Fruit fly (Drosophila melanogaster) whole organism, embryonic: Measurements from ENCODE around the gene eas.

ENCODE experiments used
- Blimp-1 ChIP-seq: fragments of 200-800 bp; sonication (Bioruptor generic); optimal IDR thresholded peaks from 3 replicates; lab custom pipeline; 2018; ENCODE audit warnings: missing biosample characterization, missing genetic modification characterization, mild to moderate bottlenecking, moderate library complexity, missing genetic modification reagents
- C15 ChIP-seq: fragments of 200-800 bp; sonication (Bioruptor generic); IDR thresholded peaks from 3 replicates; pipeline ENCODE4 v1.3.6; 2022; ENCODE audit warnings: missing biosample characterization, missing genetic modification characterization
- CG11247 ChIP-seq: fragments of 200-800 bp; sonication (Bioruptor generic); IDR thresholded peaks from 2 replicates; pipeline ENCODE4 v1.3.6; 2022; ENCODE audit warnings: missing biosample characterization, missing genetic modification characterization
- CG11504 ChIP-seq: fragments of 200-800 bp; sonication (Bioruptor generic); optimal IDR thresholded peaks from 3 replicates; lab custom pipeline; 2019; ENCODE audit warnings: missing biosample characterization, mild to moderate bottlenecking, missing genetic modification characterization, moderate library complexity
- CG11695 ChIP-seq: fragments of 200-800 bp; sonication (Bioruptor generic); IDR thresholded peaks from 3 replicates; pipeline ENCODE4 v1.3.6; 2022; ENCODE audit warnings: missing biosample characterization, missing genetic modification characterization
- CG13296 ChIP-seq: fragments of 200-800 bp; sonication (Bioruptor generic); optimal IDR thresholded peaks from 3 replicates; lab custom pipeline; 2018; ENCODE audit warnings: missing biosample characterization, mild to moderate bottlenecking, missing genetic modification characterization
- CG15514 ChIP-seq: fragments of 200-800 bp; sonication (Bioruptor generic); optimal IDR thresholded peaks from 3 replicates; lab custom pipeline; 2017; ENCODE audit warnings: missing biosample characterization, missing genetic modification characterization, mild to moderate bottlenecking, moderate library complexity, missing genetic modification reagents
- CG16863 ChIP-seq: fragments of 200-800 bp; sonication (Bioruptor generic); optimal IDR thresholded peaks from 3 replicates; lab custom pipeline; 2016; ENCODE audit warnings: missing biosample characterization, missing genetic modification characterization
- CG18262 ChIP-seq: fragments of 200-800 bp; optimal IDR thresholded peaks from 3 replicates; lab custom pipeline; 2019; ENCODE audit warnings: missing biosample characterization, mild to moderate bottlenecking, missing genetic modification characterization, moderate library complexity
- CG31441 ChIP-seq: fragments of 200-800 bp; sonication (Bioruptor generic); IDR thresholded peaks from 2 replicates; pipeline ENCODE4 v1.3.6; 2022; ENCODE audit warnings: missing biosample characterization, missing genetic modification characterization
- CG5180 ChIP-seq: fragments of 200-800 bp; sonication (Bioruptor generic); optimal IDR thresholded peaks from 3 replicates; lab custom pipeline; 2017; ENCODE audit warnings: missing biosample characterization, missing genetic modification characterization, mild to moderate bottlenecking, moderate library complexity, missing genetic modification reagents
- CG5953 ChIP-seq: fragments of 200-800 bp; sonication (Bioruptor generic); IDR thresholded peaks from 2 replicates; pipeline ENCODE4 v1.3.6; 2022; ENCODE audit warnings: missing biosample characterization, missing genetic modification characterization
- CG7556 ChIP-seq: fragments of 200-800 bp; sonication (Bioruptor generic); optimal IDR thresholded peaks from 2 replicates; lab custom pipeline; 2017; ENCODE audit warnings: missing biosample characterization, mild to moderate bottlenecking, missing genetic modification characterization
- CG8089 ChIP-seq: fragments of 200-800 bp; sonication (Bioruptor generic); optimal IDR thresholded peaks from 3 replicates; lab custom pipeline; 2016; ENCODE audit warnings: missing biosample characterization, missing genetic modification characterization
- CG8924 ChIP-seq: fragments of 200-800 bp; optimal IDR thresholded peaks from 3 replicates; lab custom pipeline; 2019; ENCODE audit warnings: missing biosample characterization, mild to moderate bottlenecking, missing genetic modification characterization, moderate library complexity
- CG9727 ChIP-seq: fragments of 200-800 bp; sonication (Bioruptor generic); optimal IDR thresholded peaks from 3 replicates; lab custom pipeline; 2017; ENCODE audit warnings: missing biosample characterization, mild to moderate bottlenecking, missing genetic modification characterization
- CG9817 ChIP-seq: fragments of 200-800 bp; sonication (Bioruptor generic); optimal IDR thresholded peaks from 2 replicates; lab custom pipeline; 2018; ENCODE audit warnings: missing biosample characterization, mild to moderate bottlenecking, missing genetic modification characterization, moderate library complexity
- Camta ChIP-seq: fragments of 200-800 bp; sonication (Bioruptor generic); optimal IDR thresholded peaks from 2 replicates; lab custom pipeline; 2016; ENCODE audit warnings: missing biosample characterization, missing genetic modification characterization
- CkIIα-i1 ChIP-seq: fragments of 200-800 bp; sonication (Bioruptor generic); IDR thresholded peaks from 2 replicates; pipeline ENCODE4 v1.3.6; 2022; ENCODE audit warnings: missing biosample characterization, missing genetic modification characterization
- E2f1 ChIP-seq: fragments of 200-800 bp; sonication (Bioruptor generic); IDR thresholded peaks from 2 replicates; pipeline ENCODE4 v1.3.6; 2022; ENCODE audit warnings: missing biosample characterization, missing genetic modification characterization
- Fer1 ChIP-seq: fragments of 200-800 bp; sonication (Bioruptor generic); optimal IDR thresholded peaks from 2 replicates; lab custom pipeline; 2017; ENCODE audit warnings: missing biosample characterization, mild to moderate bottlenecking, missing genetic modification characterization
- HLH3B ChIP-seq: fragments of 200-800 bp; sonication (Bioruptor generic); IDR thresholded peaks from 2 replicates; pipeline ENCODE4 v1.3.6; 2022; ENCODE audit warnings: missing biosample characterization, missing genetic modification characterization
- HLHmδ ChIP-seq: fragments of 200-800 bp; sonication (Bioruptor generic); optimal IDR thresholded peaks from 2 replicates; lab custom pipeline; 2018; ENCODE audit warnings: missing biosample characterization, mild to moderate bottlenecking, missing genetic modification characterization, moderate library complexity
- Pdp1 ChIP-seq, 2 experiments: fragments of 200-800 bp; sonication (Bioruptor generic); optimal IDR thresholded peaks; 3 replicates each; lab custom pipeline; 2016; ENCODE audit warnings: missing biosample characterization in 2 of 2, missing genetic modification characterization in 2 of 2, mild to moderate bottlenecking in 1 of 2, moderate library complexity in 1 of 2
- Stat92E ChIP-seq, 3 experiments: fragments of >200 bp in 2 of 3; fragments of 200-800 bp in 1 of 3; sonication (Bioruptor generic) in 1 of 3; optimal IDR thresholded peaks; 2 replicates each; lab custom pipeline; 2017 to 2019; ENCODE audit warnings: missing biosample characterization in 3 of 3, missing genetic modification characterization in 3 of 3, mild to moderate bottlenecking in 1 of 3, moderate library complexity in 1 of 3
- YL-1 ChIP-seq: fragments of 200-800 bp; sonication (Bioruptor generic); optimal IDR thresholded peaks from 3 replicates; lab custom pipeline; 2017; ENCODE audit warnings: missing biosample characterization, mild to moderate bottlenecking, missing genetic modification characterization
- ab ChIP-seq: fragments of 200-800 bp; sonication (Bioruptor generic); optimal IDR thresholded peaks from 2 replicates; lab custom pipeline; 2016; ENCODE audit warnings: missing biosample characterization, missing genetic modification characterization
- al ChIP-seq: fragments of 200-800 bp; sonication (Bioruptor generic); IDR thresholded peaks from 2 replicates; pipeline ENCODE4 v1.3.6; 2022; ENCODE audit warnings: missing biosample characterization, missing genetic modification characterization
- chif ChIP-seq, 2 experiments: fragments of 200-800 bp; sonication (Bioruptor generic); optimal IDR thresholded peaks; 3 replicates each; lab custom pipeline; 2016; ENCODE audit warnings: missing biosample characterization in 2 of 2, missing genetic modification characterization in 2 of 2
- chn ChIP-seq: fragments of 200-800 bp; sonication (Bioruptor generic); optimal IDR thresholded peaks from 2 replicates; lab custom pipeline; 2016; ENCODE audit warnings: missing biosample characterization, missing genetic modification characterization
- en ChIP-seq: fragments of 200-800 bp; sonication (Bioruptor generic); optimal IDR thresholded peaks from 2 replicates; lab custom pipeline; 2016; ENCODE audit warnings: missing biosample characterization, missing genetic modification characterization
- exex ChIP-seq: fragments of 200-800 bp; sonication (Bioruptor generic); optimal IDR thresholded peaks from 4 replicates; lab custom pipeline; 2018; ENCODE audit warnings: missing biosample characterization, mild to moderate bottlenecking, missing genetic modification characterization, moderate library complexity
- hbn ChIP-seq: fragments of 200-800 bp; sonication (Bioruptor generic); IDR thresholded peaks from 2 replicates; pipeline ENCODE4 v1.3.6; 2022; ENCODE audit warnings: missing biosample characterization, missing genetic modification characterization; ENCODE audit not compliant: partially characterized antibody
- her ChIP-seq: fragments of 200-800 bp; sonication (Bioruptor generic); optimal IDR thresholded peaks from 2 replicates; lab custom pipeline; 2016; ENCODE audit warnings: missing biosample characterization, missing genetic modification characterization
- jumu ChIP-seq: fragments of 200-800 bp; sonication (Bioruptor generic); optimal IDR thresholded peaks from 3 replicates; lab custom pipeline; 2016; ENCODE audit warnings: missing biosample characterization, missing genetic modification characterization
- lbe ChIP-seq: fragments of 200-800 bp; sonication (Bioruptor generic); optimal IDR thresholded peaks from 2 replicates; lab custom pipeline; 2016; ENCODE audit warnings: missing biosample characterization, mild to moderate bottlenecking, missing genetic modification characterization
- lola ChIP-seq, 3 experiments: fragments of >200 bp in 2 of 3; fragments of 200-800 bp in 1 of 3; sonication (Bioruptor generic) in 1 of 3; optimal IDR thresholded peaks; 2 replicates each; lab custom pipeline; 2017 to 2019; ENCODE audit warnings: missing biosample characterization in 3 of 3, missing genetic modification characterization in 3 of 3, mild to moderate bottlenecking in 1 of 3, moderate library complexity in 1 of 3
- lov ChIP-seq, 2 experiments: fragments of 200-800 bp in 1 of 2; fragments of >200 bp in 1 of 2; sonication (Bioruptor generic) in 1 of 2; IDR thresholded peaks in 1 of 2; optimal IDR thresholded peaks in 1 of 2; 2 replicates in 1 of 2; 3 replicates in 1 of 2; pipeline versions ENCODE4 v1.3.6 to Lab custom; 2017 to 2022; ENCODE audit warnings: missing biosample characterization in 1 of 2, missing genetic modification characterization in 1 of 2
- maf-S ChIP-seq: fragments of 200-800 bp; sonication (Bioruptor generic); optimal IDR thresholded peaks from 2 replicates; lab custom pipeline; 2016; ENCODE audit warnings: missing biosample characterization, missing genetic modification characterization
- mirr ChIP-seq: fragments of 200-800 bp; sonication (Bioruptor generic); optimal IDR thresholded peaks from 3 replicates; lab custom pipeline; 2018; ENCODE audit warnings: missing biosample characterization, mild to moderate bottlenecking, missing genetic modification characterization
- odd ChIP-seq: fragments of 200-800 bp; sonication (Bioruptor generic); optimal IDR thresholded peaks from 2 replicates; lab custom pipeline; 2017; ENCODE audit warnings: missing biosample characterization, mild to moderate bottlenecking, missing genetic modification characterization
- p53 ChIP-seq: fragments of 200-800 bp; sonication (Bioruptor generic); optimal IDR thresholded peaks from 2 replicates; lab custom pipeline; 2016; ENCODE audit warnings: missing biosample characterization, missing genetic modification characterization
- pan ChIP-seq, 4 experiments: fragments of >200 bp in 3 of 4; fragments of 200-800 bp in 1 of 4; sonication (Bioruptor generic) in 1 of 4; optimal IDR thresholded peaks in 3 of 4; IDR thresholded peaks in 1 of 4; 2 replicates each; pipeline versions ENCODE4 v1.3.6 to Lab custom; 2017 to 2022; ENCODE audit warnings: missing biosample characterization in 2 of 4, missing genetic modification characterization in 2 of 4, mixed read lengths in 1 of 4
- pb ChIP-seq: fragments of 200-800 bp; sonication (Bioruptor generic); optimal IDR thresholded peaks from 3 replicates; lab custom pipeline; 2016; ENCODE audit warnings: missing biosample characterization, missing genetic modification characterization
- salm ChIP-seq: fragments of 200-800 bp; sonication (Bioruptor generic); optimal IDR thresholded peaks from 2 replicates; lab custom pipeline; 2018; ENCODE audit warnings: missing biosample characterization, mild to moderate bottlenecking, missing genetic modification characterization
- stc ChIP-seq: fragments of 200-800 bp; sonication (Bioruptor generic); IDR thresholded peaks from 2 replicates; pipeline ENCODE4 v1.3.6; 2022; ENCODE audit warnings: missing biosample characterization, missing genetic modification characterization
- stwl ChIP-seq: fragments of 200-800 bp; sonication (Bioruptor generic); optimal IDR thresholded peaks from 3 replicates; lab custom pipeline; 2018; ENCODE audit warnings: missing biosample characterization, mild to moderate bottlenecking, missing genetic modification characterization, moderate library complexity
- sug ChIP-seq: fragments of 200-800 bp; optimal IDR thresholded peaks from 2 replicates; lab custom pipeline; 2019; ENCODE audit warnings: missing biosample characterization, mild to moderate bottlenecking, missing genetic modification characterization, moderate library complexity
- yki ChIP-seq: fragments of >200 bp; optimal IDR thresholded peaks from 3 replicates; lab custom pipeline; 2018

The eas gene

dm6 chrX:16278783-16279182 lies 655 bp downstream of the eas start (continued):
- TF ChIP-seq chif (GFP tag; optimal IDR thresholded peaks at IDR 0.05; lab: Kevin White, UChicago) (peak; percentile 59 to 78), Blimp-1 (GFP tag; lab: Kevin White, UChicago) (peak; percentile 87), HLH3B (GFP tag; lab: Robert Waterston, UW) (peak; percentile 85), her (peak; percentile 16), yki (lab: Kevin White, UChicago) (no peak), CG11695 (GFP tag; lab: Robert Waterston, UW) (peak; percentile 85), CG11504 (tag; lab: Kevin White, UChicago) (peak; percentile 82), ab (GFP tag; lab: Kevin White, UChicago) (no peak), stc (GFP tag; lab: Robert Waterston, UW) (peak; percentile 85), salm (tag; lab: Kevin White, UChicago) (peak; percentile 82), pb (peak; percentile 27), YL-1 (GFP tag; lab: Kevin White, UChicago) (peak; percentile 51), exex (tag; lab: Kevin White, UChicago) (peak; percentile 34), Camta (GFP tag; lab: Kevin White, UChicago) (no peak), Fer1 (GFP tag; lab: Kevin White, UChicago) (peak; percentile 87), odd (GFP tag; lab: Kevin White, UChicago) (peak; percentile 81), maf-S (GFP tag; lab: Kevin White, UChicago) (no peak), stwl (tag; lab: Kevin White, UChicago) (peak; percentile 12), E2f1 (GFP tag; lab: Robert Waterston, UW) (peak; percentile 81), CG8089 (GFP tag; lab: Kevin White, UChicago) (peak; percentile 16), chn (GFP tag; lab: Kevin White, UChicago) (peak; percentile 52), CG16863 (GFP tag; lab: Kevin White, UChicago) (peak; percentile 75), lbe (GFP tag; lab: Kevin White, UChicago) (peak; percentile 53), CG11247 (GFP tag; lab: Robert Waterston, UW) (peak; percentile 72), hbn (no peak), lola (GFP tag; optimal IDR thresholded peaks at IDR 0.05; lab: Kevin White, UChicago) (peak in 1 of 3 experiments; percentile 86), Pdp1 (GFP tag; optimal IDR thresholded peaks at IDR 0.05; lab: Kevin White, UChicago) (peak; percentile 18 to 41), HLHmδ (GFP tag; lab: Kevin White, UChicago) (no peak), CkIIα-i1 (GFP tag; lab: Robert Waterston, UW) (no peak), al (peak; percentile 38; the same call in 1 of the 2 replicates), CG31441 (GFP tag; lab: Robert Waterston, UW) (peak; percentile 60), mirr (GFP tag; lab: Kevin White, UChicago) (peak; percentile 71), CG8924 (tag; lab: Kevin White, UChicago) (peak; percentile 87), CG9817 (peak; percentile 83), CG13296 (GFP tag; lab: Kevin White, UChicago) (peak; percentile 83), p53 (GFP tag; lab: Kevin White, UChicago) (no peak), jumu (GFP tag; lab: Kevin White, UChicago) (peak; percentile 10), CG5953 (GFP tag; lab: Robert Waterston, UW) (peak; percentile 74), CG9727 (GFP tag; lab: Kevin White, UChicago) (peak; percentile 80), CG7556 (GFP tag; lab: Kevin White, UChicago) (peak; percentile 86), CG18262 (tag; lab: Kevin White, UChicago) (peak; percentile 90), Stat92E (GFP tag; optimal IDR thresholded peaks at IDR 0.05; lab: Kevin White, UChicago) (peak in 1 of 3 experiments; percentile 61), en (no peak), C15 (GFP tag; lab: Robert Waterston, UW) (peak; percentile 56; the same call in 1 of the 3 replicates), sug (peak; percentile 57), CG15514 (GFP tag; lab: Kevin White, UChicago) (peak; percentile 64), pan (optimal IDR thresholded peaks at IDR 0.05; lab: Kevin White, UChicago) (no peak), pan (GFP tag; optimal IDR thresholded peaks at IDR 0.05 in 1 of 2, IDR thresholded peaks at IDR 0.05 in 1 of 2) (peak in 1 of 2 experiments; percentile 86), lov (optimal IDR thresholded peaks at IDR 0.05; lab: Kevin White, UChicago) (no peak), lov (GFP tag; IDR thresholded peaks at IDR 0.05; lab: Robert Waterston, UW) (peak; percentile 56; the same call in 1 of the 3 replicates), CG5180 (GFP tag; lab: Kevin White, UChicago) (peak; percentile 85)
